Worm (Caenorhabditis elegans) whole organism, mixed stage, embryonic: Measurements from ENCODE around the gene clc-6.

Source experiments
- M03D4.4 ChIP-seq: sonication (generic microtip); optimal IDR thresholded peaks from 2 replicates; lab custom pipeline; 2017; ENCODE audit warnings: mild to moderate bottlenecking, missing genetic modification characterization, missing compliant biosample characterization
- bed-3 ChIP-seq: fragments of 200-800 bp; sonication (Bioruptor generic); optimal IDR thresholded peaks from 3 replicates; lab custom pipeline; 2018; ENCODE audit warnings: mild to moderate bottlenecking, missing genetic modification characterization, moderate library complexity, missing compliant biosample characterization
- blmp-1 ChIP-seq: fragments of 150-350 bp; optimal IDR thresholded peaks from 2 replicates; lab custom pipeline; 2014; ENCODE audit warnings: missing biosample characterization, missing genetic modification characterization
- flh-1 ChIP-seq: fragments of 200-800 bp; sonication (Bioruptor generic); optimal IDR thresholded peaks from 2 replicates; lab custom pipeline; 2018; ENCODE audit warnings: mild to moderate bottlenecking, missing genetic modification characterization, moderate library complexity, missing compliant biosample characterization
- ham-2 ChIP-seq: fragments of 200-800 bp; sonication (Bioruptor generic); optimal IDR thresholded peaks from 2 replicates; lab custom pipeline; 2018; ENCODE audit warnings: mild to moderate bottlenecking, missing genetic modification characterization, missing compliant biosample characterization
- lin-13 ChIP-seq: fragments of 150-350 bp; optimal IDR thresholded peaks from 2 replicates; lab custom pipeline; 2014; ENCODE audit warnings: missing biosample characterization, missing genetic modification characterization
- lsy-2 ChIP-seq: fragments of 150-350 bp; optimal IDR thresholded peaks from 2 replicates; lab custom pipeline; 2014; ENCODE audit warnings: missing biosample characterization, missing genetic modification characterization
- nhr-12 ChIP-seq: fragments of 150-350 bp; optimal IDR thresholded peaks from 2 replicates; lab custom pipeline; 2014; ENCODE audit warnings: missing biosample characterization, missing genetic modification characterization
- nhr-2 ChIP-seq: fragments of 150-350 bp; optimal IDR thresholded peaks from 2 replicates; lab custom pipeline; 2014; ENCODE audit warnings: missing biosample characterization, missing genetic modification characterization
- nhr-28 ChIP-seq: fragments of 150-350 bp; optimal IDR thresholded peaks from 2 replicates; lab custom pipeline; 2014; ENCODE audit warnings: missing biosample characterization, missing genetic modification characterization
- tbx-8 ChIP-seq: fragments of 200-800 bp; sonication (Bioruptor generic); optimal IDR thresholded peaks from 2 replicates; lab custom pipeline; 2018; ENCODE audit warnings: mild to moderate bottlenecking, missing genetic modification characterization, moderate library complexity, missing compliant biosample characterization
- unc-120 ChIP-seq: sonication (generic microtip); optimal IDR thresholded peaks from 2 replicates; lab custom pipeline; 2017; ENCODE audit warnings: missing genetic modification characterization, missing compliant biosample characterization; ENCODE audit not compliant: poor library complexity, severe bottlenecking
- unc-62 ChIP-seq: fragments of 150-350 bp; optimal IDR thresholded peaks from 2 replicates; lab custom pipeline; 2014; ENCODE audit warnings: missing biosample characterization, missing genetic modification reagents, missing genetic modification characterization
- ztf-11 ChIP-seq: fragments of 150-350 bp; optimal IDR thresholded peaks from 2 replicates; lab custom pipeline; 2014; ENCODE audit warnings: missing biosample characterization, missing genetic modification characterization

Gene clc-6

ce11 chrV:11146958-11147779 is 48.8 kb downstream of the clc-6 start, which contains the start of the genes T19C4.24 and nlp-33:
T19C4.24 (minus strand) TSS chrV:11147008.
nlp-33 (plus strand) TSS chrV:11147346.
- TF ChIP-seq nhr-2 (tag; lab: Kevin White, UChicago) (no peak), flh-1 (GFP tag; lab: Kevin White, UChicago) (no peak), ham-2 (GFP tag; lab: Kevin White, UChicago) (no peak), tbx-8 (GFP tag; lab: Kevin White, UChicago) (no peak), ztf-11 (no peak)

ce11 chrV:11144694-11145093 is 51.3 kb downstream of the clc-6 start, which contains the start of gene C06H2.7:
C06H2.7 (minus strand) TSS chrV:11144794.
- TF ChIP-seq nhr-12 (tag; lab: Kevin White, UChicago) = no peak
- TF ChIP-seq lsy-2 (tag; lab: Kevin White, UChicago) = no peak
- TF ChIP-seq nhr-28 = no peak
- no peak for TF ChIP-seq lin-13
- TF ChIP-seq bed-3 (GFP tag; lab: Kevin White, UChicago) = no peak
- TF ChIP-seq unc-120 (tag; lab: Kevin White, UChicago) = no peak
- no peak for TF ChIP-seq unc-62 (GFP tag; lab: Kevin White, UChicago)
- TF ChIP-seq tbx-8 (GFP tag; lab: Kevin White, UChicago) = no peak
- no peak for TF ChIP-seq blmp-1 (tag; lab: Kevin White, UChicago)
- TF ChIP-seq M03D4.4 (tag; lab: Kevin White, UChicago) = no peak
- TF ChIP-seq, all 35 proteins: peak for 0
